Fruit fly (Drosophila melanogaster): ENCODE measurements around the gene CG32204.

CG32204 gene

dm6 chr3L:18993578-18994255 is 47.9 kb upstream of the CG32204 start:
- TF ChIP-seq CG16813 (GFP tag; IDR thresholded peaks at IDR 0.05; ENCODE audit: partially characterized antibody) = 0 out of 3 replicates have a peak, but pooled peaks have one; percentile 24
- no peak for TF ChIP-seq bcd (GFP tag; optimal IDR thresholded peaks at IDR 0.05)
- no peak for TF ChIP-seq gsb (GFP tag; IDR thresholded peaks at IDR 0.05)
- TF ChIP-seq HmgZ (tag; optimal IDR thresholded peaks at IDR 0.05) = no peak
- peak; percentile 2 for TF ChIP-seq sens (GFP tag)
- TF ChIP-seq sob (GFP tag; IDR thresholded peaks at IDR 0.05) = no peak
- no peak for TF ChIP-seq D (optimal IDR thresholded peaks at IDR 0.05)
- no peak for TF ChIP-seq D (GFP tag; optimal IDR thresholded peaks at IDR 0.05)
- TF ChIP-seq Dip2 (GFP tag; IDR thresholded peaks at IDR 0.05) = no peak
- TF ChIP-seq knrl (GFP tag; IDR thresholded peaks at IDR 0.05; ENCODE audit: partially characterized antibody) = no peak
- TF ChIP-seq Oli (tag; optimal IDR thresholded peaks at IDR 0.05) = no peak
- no peak for TF ChIP-seq CG1024 (GFP tag; IDR thresholded peaks at IDR 0.05)
- TF ChIP-seq grn (GFP tag; optimal IDR thresholded peaks at IDR 0.05) = no peak
- peak; percentile 43; the same call in 1 of the 3 replicates for TF ChIP-seq z (GFP tag; IDR thresholded peaks at IDR 0.05)
- peak; percentile 44 for TF ChIP-seq CG10274 (GFP tag; optimal IDR thresholded peaks at IDR 0.05)
- no peak for TF ChIP-seq dm (GFP tag; optimal IDR thresholded peaks at IDR 0.05)
- TF ChIP-seq CG7928 (GFP tag; optimal IDR thresholded peaks at IDR 0.05) = no peak
- no peak for TF ChIP-seq tx (GFP tag; optimal IDR thresholded peaks at IDR 0.05)
- no peak for TF ChIP-seq CG12071 (GFP tag; optimal IDR thresholded peaks at IDR 0.05)
- no peak for TF ChIP-seq fd3F (GFP tag; optimal IDR thresholded peaks at IDR 0.05)
- no peak for TF ChIP-seq stwl (tag; optimal IDR thresholded peaks at IDR 0.05)
- TF ChIP-seq CG8765 (GFP tag; IDR thresholded peaks at IDR 0.05) = no peak
- no peak for TF ChIP-seq CG3163 (GFP tag; optimal IDR thresholded peaks at IDR 0.05)
- TF ChIP-seq Ets65A (GFP tag) = peak; percentile 58
- 0 out of 2 replicates have a peak, but pooled peaks have one; percentile 17 for TF ChIP-seq Bgb (GFP tag; IDR thresholded peaks at IDR 0.05; ENCODE audit: partially characterized antibody)
- no peak for TF ChIP-seq Abd-B (GFP tag; optimal IDR thresholded peaks at IDR 0.05)
- TF ChIP-seq vnd (GFP tag; IDR thresholded peaks at IDR 0.05; ENCODE audit: partially characterized antibody) = 0 out of 3 replicates have a peak, but pooled peaks have one; percentile 24
- no peak for TF ChIP-seq CG31224 (GFP tag; IDR thresholded peaks at IDR 0.05)
- no peak for TF ChIP-seq NC2β (GFP tag; optimal IDR thresholded peaks at IDR 0.05)
- peak; percentile 57 for TF ChIP-seq Med (GFP tag)
- TF ChIP-seq CG34376 (GFP tag; optimal IDR thresholded peaks at IDR 0.05) = no peak
- peak; percentile 54; the same call in 1 of the 2 replicates for TF ChIP-seq vvl (GFP tag; IDR thresholded peaks at IDR 0.05)
- TF ChIP-seq Fer2 (tag; optimal IDR thresholded peaks at IDR 0.05) = no peak
- TF ChIP-seq CG34422 (GFP tag; IDR thresholded peaks at IDR 0.05) = 0 out of 3 replicates have a peak, but pooled peaks have one; percentile 26
- no peak for TF ChIP-seq Taf1 (GFP tag; IDR thresholded peaks at IDR 0.05)
- no peak for TF ChIP-seq CG6813 (GFP tag; optimal IDR thresholded peaks at IDR 0.05)
- TF ChIP-seq CG17612 (GFP tag; IDR thresholded peaks at IDR 0.05) = peak; percentile 15; the same call in 1 of the 2 replicates
- no peak for TF ChIP-seq CTCF (GFP tag; optimal IDR thresholded peaks at IDR 0.05)
- TF ChIP-seq CG8359 (GFP tag; optimal IDR thresholded peaks at IDR 0.05; ENCODE audit: borderline replicate concordance) = peak; percentile 98
- 0 out of 2 replicates have a peak, but pooled peaks have one; percentile 9 for TF ChIP-seq CG5953 (GFP tag; IDR thresholded peaks at IDR 0.05)
- TF ChIP-seq sr (GFP tag; IDR thresholded peaks at IDR 0.05) = peak; percentile 73
- 0 out of 4 replicates have a peak, but pooled peaks have one; percentile 8 for TF ChIP-seq chinmo (GFP tag; IDR thresholded peaks at IDR 0.05; ENCODE audit: partially characterized antibody)
- no peak for TF ChIP-seq dimm (GFP tag; IDR thresholded peaks at IDR 0.05)
- no peak for TF ChIP-seq CG30403 (GFP tag; optimal IDR thresholded peaks at IDR 0.05)
- TF ChIP-seq mirr (GFP tag; optimal IDR thresholded peaks at IDR 0.05) = no peak
- no peak for TF ChIP-seq CG8924 (tag; optimal IDR thresholded peaks at IDR 0.05)
- TF ChIP-seq danr (GFP tag; IDR thresholded peaks at IDR 0.05) = no peak
- TF ChIP-seq CG32532 (GFP tag; IDR thresholded peaks at IDR 0.05) = no peak
- TF ChIP-seq gt (GFP tag; IDR thresholded peaks at IDR 0.05) = no peak
- 0 out of 3 replicates have a peak, but pooled peaks have one; percentile 22 for TF ChIP-seq gce (GFP tag; IDR thresholded peaks at IDR 0.05)
- TF ChIP-seq CG3995 (GFP tag; optimal IDR thresholded peaks at IDR 0.05) = peak; percentile 7

Data from whole organism, embryonic.